Worm (Caenorhabditis elegans) whole organism, L2 larva: ENCODE data around the gene apx-1.

Source experiments
- F13H6.1 ChIP-seq: sonication (generic microtip); optimal IDR thresholded peaks from 2 replicates; lab custom pipeline; 2016; ENCODE audit warnings: missing genetic modification characterization, missing compliant biosample characterization
- R02D3.7 ChIP-seq: fragments of 150-350 bp; optimal IDR thresholded peaks from 2 replicates; lab custom pipeline; 2014; ENCODE audit warnings: missing biosample characterization, missing genetic modification characterization
- alr-1 ChIP-seq: fragments of 150-350 bp; optimal IDR thresholded peaks from 2 replicates; lab custom pipeline; 2014; ENCODE audit warnings: missing biosample characterization, missing genetic modification characterization
- ceh-16 ChIP-seq: fragments of 150-350 bp; optimal IDR thresholded peaks from 2 replicates; lab custom pipeline; 2014; ENCODE audit warnings: missing biosample characterization, missing genetic modification characterization
- lin-13 ChIP-seq: fragments of 150-350 bp; optimal IDR thresholded peaks from 2 replicates; lab custom pipeline; 2014; ENCODE audit warnings: missing biosample characterization, missing genetic modification reagents, missing genetic modification characterization
- nhr-11 ChIP-seq: fragments of 150-350 bp; optimal IDR thresholded peaks from 2 replicates; lab custom pipeline; 2014; ENCODE audit warnings: missing biosample characterization, missing genetic modification characterization
- nhr-237 ChIP-seq: fragments of 150-350 bp; optimal IDR thresholded peaks from 2 replicates; lab custom pipeline; 2014; ENCODE audit warnings: missing biosample characterization, missing genetic modification characterization
- nhr-25 ChIP-seq: fragments of 150-350 bp; sonication (generic microtip); optimal IDR thresholded peaks from 3 replicates; lab custom pipeline; 2014; ENCODE audit warnings: missing biosample characterization, missing genetic modification characterization
- nhr-6 ChIP-seq: fragments of 150-350 bp; optimal IDR thresholded peaks from 2 replicates; lab custom pipeline; 2014; ENCODE audit warnings: missing biosample characterization, missing genetic modification characterization
- nhr-77 ChIP-seq: fragments of 150-350 bp; optimal IDR thresholded peaks from 2 replicates; lab custom pipeline; 2014; ENCODE audit warnings: missing biosample characterization, missing genetic modification characterization
- skn-1 ChIP-seq: sonication (generic microtip); optimal IDR thresholded peaks from 2 replicates; lab custom pipeline; 2017; ENCODE audit warnings: missing biosample characterization, missing genetic modification characterization
- unc-39 ChIP-seq: fragments of 150-350 bp; optimal IDR thresholded peaks from 2 replicates; lab custom pipeline; 2014; ENCODE audit warnings: missing biosample characterization, missing genetic modification characterization
- unc-62 ChIP-seq: fragments of 150-350 bp; optimal IDR thresholded peaks from 2 replicates; lab custom pipeline; 2014; ENCODE audit warnings: missing biosample characterization, missing genetic modification reagents, missing genetic modification characterization
- ztf-11 ChIP-seq: sonication (generic microtip); optimal IDR thresholded peaks from 2 replicates; lab custom pipeline; 2017; ENCODE audit warnings: missing biosample characterization, missing genetic modification characterization

- no peak for TF ChIP-seq nhr-77 (tag; lab: Kevin White, UChicago)
- TF ChIP-seq ceh-16 (tag; lab: Kevin White, UChicago): no peak
- no peak for TF ChIP-seq nhr-25 (tag; lab: Kevin White, UChicago)
- TF ChIP-seq nhr-11 (tag; lab: Kevin White, UChicago): no peak
- TF ChIP-seq lin-13 (GFP tag; lab: Kevin White, UChicago): no peak
- TF ChIP-seq alr-1 (tag; lab: Kevin White, UChicago): no peak
- no peak for TF ChIP-seq ztf-11
- no peak for TF ChIP-seq unc-39 (tag; lab: Kevin White, UChicago)
- TF ChIP-seq R02D3.7 (tag; lab: Kevin White, UChicago): no peak
- no peak for TF ChIP-seq nhr-237 (tag; lab: Kevin White, UChicago)
- TF ChIP-seq F13H6.1: no peak
- no peak for TF ChIP-seq unc-62 (GFP tag; lab: Kevin White, UChicago)
- no peak for TF ChIP-seq skn-1 (tag; lab: Kevin White, UChicago)
- no peak for TF ChIP-seq nhr-6 (tag; lab: Kevin White, UChicago)
Observed at ce11 chrV:3218604-3219003, 8.6 kb downstream of the apx-1 start.
